Fruit fly (Drosophila melanogaster) whole organism, pupa: ENCODE measurements around the gene grass.

ENCODE experiments used
- CG12605 ChIP-seq: fragments of 200-800 bp; sonication (Bioruptor generic); IDR thresholded peaks from 2 replicates; pipeline ENCODE4 v1.3.6; 2022; ENCODE audit warnings: missing biosample characterization, missing genetic modification characterization
- EcR ChIP-seq: fragments of 200-800 bp; sonication (Bioruptor generic); optimal IDR thresholded peaks from 3 replicates; lab custom pipeline; 2019; ENCODE audit warnings: missing biosample characterization, missing genetic modification characterization, mild to moderate bottlenecking, moderate library complexity, missing genetic modification reagents

DNA sequence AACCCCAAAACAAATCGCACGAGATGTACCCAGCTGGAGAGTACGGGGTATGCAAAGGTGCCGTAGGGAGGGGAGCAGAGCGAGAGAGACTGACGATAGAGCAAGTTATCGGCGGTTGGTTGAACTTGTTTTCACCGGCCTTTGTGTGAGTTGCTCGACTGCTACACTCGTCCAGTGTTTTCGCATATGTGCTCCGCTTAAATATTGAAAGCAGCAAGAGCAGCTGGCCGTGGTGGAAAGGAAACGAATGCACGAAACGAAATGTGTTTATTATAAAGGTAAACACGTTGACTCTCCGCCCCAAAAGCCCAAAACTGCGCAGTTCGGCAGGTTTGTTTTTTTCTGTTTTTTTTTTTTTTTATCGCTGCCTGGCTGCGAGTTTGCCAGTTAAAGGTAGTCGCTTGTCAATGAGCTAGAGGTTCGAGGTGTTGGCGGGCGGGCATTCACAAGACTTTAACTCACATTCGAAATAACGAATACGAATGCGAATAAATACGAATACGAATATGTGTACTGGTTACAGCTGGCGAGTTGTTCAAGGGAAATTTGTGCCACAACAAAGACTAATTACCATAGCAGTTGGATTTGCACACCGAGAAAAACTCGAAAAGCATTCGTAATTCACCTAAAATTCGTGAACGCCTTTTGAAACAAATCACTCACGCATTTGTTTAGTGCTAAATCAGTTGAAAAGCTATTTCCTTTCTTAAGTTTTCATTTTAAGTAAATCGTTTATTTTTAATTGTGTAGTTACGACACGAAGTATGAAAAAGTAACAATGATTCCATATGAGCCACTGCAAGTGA lies 28.0 kb upstream of the grass start:
- TF ChIP-seq CG12605 (GFP tag; lab: Robert Waterston, UW): peak; percentile 61; the same call in 1 of the 2 replicates
- peak; percentile 91 for TF ChIP-seq EcR
